Fruit fly (Drosophila melanogaster): ENCODE data around the gene CG8677.

The CG8677 gene

DNA sequence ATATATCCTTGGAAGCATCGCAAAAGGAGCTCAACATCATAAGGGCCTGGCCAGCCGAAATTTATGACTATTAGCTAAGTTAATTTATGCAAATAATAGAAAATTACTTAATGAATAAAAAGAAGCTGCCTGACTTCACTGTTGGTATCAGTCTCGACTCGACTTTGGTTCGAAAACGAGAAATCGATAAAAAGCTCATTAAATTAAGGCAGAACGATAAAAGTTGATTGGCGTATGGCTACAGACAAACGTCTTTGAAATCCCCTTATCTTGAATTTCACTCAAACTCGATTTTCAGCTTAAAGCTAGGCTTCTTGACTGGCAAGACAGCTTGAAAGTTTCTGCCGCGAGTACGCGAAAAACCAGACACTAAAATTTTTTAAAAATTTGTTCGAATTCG is 21.3 kb downstream of the CG8677 start:
- TF ChIP-seq CG9139 (GFP tag; optimal IDR thresholded peaks at IDR 0.05) = no peak
- TF ChIP-seq Eip78C (GFP tag) = peak; percentile 12
- TF ChIP-seq CG7368 (GFP tag; optimal IDR thresholded peaks at IDR 0.05) = no peak

DNA sequence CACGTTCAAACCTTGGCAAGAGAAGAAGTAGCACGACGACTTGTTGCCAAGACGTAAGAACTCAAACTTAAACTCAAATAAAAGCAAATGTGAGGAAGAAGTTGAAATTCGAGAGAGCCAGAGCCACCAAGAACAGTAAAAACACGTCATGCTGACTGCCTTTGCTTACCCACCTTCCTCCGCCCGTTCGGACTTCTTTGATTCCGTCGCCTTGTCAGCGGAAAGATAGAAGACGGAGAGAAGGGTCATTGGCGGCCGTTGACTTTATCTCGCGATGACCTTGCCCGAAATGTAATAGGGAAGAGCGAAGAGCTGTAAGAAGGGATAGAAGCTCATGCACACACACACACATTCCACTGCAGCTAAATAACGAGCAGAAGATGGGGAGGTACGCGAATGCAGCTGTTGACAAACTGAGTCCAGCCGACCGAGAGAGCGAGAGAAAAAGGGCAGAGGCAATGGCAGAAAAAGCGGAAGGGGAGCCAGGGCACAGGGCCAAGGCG is 22.9 kb downstream of the CG8677 start:
- TF ChIP-seq CG6854 (GFP tag; optimal IDR thresholded peaks at IDR 0.05) (peak; percentile 62), CG8632 (GFP tag; optimal IDR thresholded peaks at IDR 0.05) (no peak), Sox102F (GFP tag; optimal IDR thresholded peaks at IDR 0.05) (no peak), Eip75B (GFP tag; optimal IDR thresholded peaks at IDR 0.05) (peak; percentile 64), vri (GFP tag; optimal IDR thresholded peaks at IDR 0.05) (peak; percentile 20), Met (GFP tag; optimal IDR thresholded peaks at IDR 0.05) (no peak), dac (GFP tag; optimal IDR thresholded peaks at IDR 0.05) (no peak), CG16779 (tag; optimal IDR thresholded peaks at IDR 0.05) (no peak), CG15336 (GFP tag; IDR thresholded peaks at IDR 0.05) (no peak), CG10631 (GFP tag; optimal IDR thresholded peaks at IDR 0.05) (no peak), CG8119 (GFP tag; IDR thresholded peaks at IDR 0.05) (no peak), Sox15 (GFP tag; optimal IDR thresholded peaks at IDR 0.05) (no peak), ss (GFP tag; optimal IDR thresholded peaks at IDR 0.05) (peak in 1 of 2 experiments; percentile 39), Eip78C (GFP tag) (peak; percentile 69), CG3919 (GFP tag; optimal IDR thresholded peaks at IDR 0.05) (no peak), Lpt (GFP tag; optimal IDR thresholded peaks at IDR 0.05) (peak; percentile 58), CG3032 (tag; optimal IDR thresholded peaks at IDR 0.05) (no peak), OdsH (GFP tag; optimal IDR thresholded peaks at IDR 0.05) (no peak), spab (GFP tag; optimal IDR thresholded peaks at IDR 0.05) (no peak), CG32006 (GFP tag; optimal IDR thresholded peaks at IDR 0.05) (no peak), Smox (GFP tag; optimal IDR thresholded peaks at IDR 0.05) (no peak), CG6163 (GFP tag; IDR thresholded peaks at IDR 0.05) (no peak; the same call in 2 of the 3 replicates), CG11294 (GFP tag; IDR thresholded peaks at IDR 0.05) (no peak), Eip93F (GFP tag; optimal IDR thresholded peaks at IDR 0.05) (no peak), CG11762 (GFP tag; optimal IDR thresholded peaks at IDR 0.05; ENCODE audit: insufficient read depth) (no peak), Sox14 (GFP tag; optimal IDR thresholded peaks at IDR 0.05) (peak; percentile 37), CG1621 (tag; optimal IDR thresholded peaks at IDR 0.05) (peak; percentile 60), Hr38 (GFP tag; optimal IDR thresholded peaks at IDR 0.05) (no peak), CG31627 (GFP tag; optimal IDR thresholded peaks at IDR 0.05) (no peak), Ets96B (tag; optimal IDR thresholded peaks at IDR 0.05) (no peak), CG7368 (GFP tag; optimal IDR thresholded peaks at IDR 0.05) (no peak), dsx (GFP tag; optimal IDR thresholded peaks at IDR 0.05; ENCODE audit: poor library complexity, severe bottlenecking) (no peak), eg (GFP tag; IDR thresholded peaks at IDR 0.05) (no peak), Hr39 (GFP tag; optimal IDR thresholded peaks at IDR 0.05) (peak; percentile 72), svp (GFP tag) (peak; percentile 97), fd59A (GFP tag; optimal IDR thresholded peaks at IDR 0.05) (no peak), CG6792 (GFP tag; optimal IDR thresholded peaks at IDR 0.05) (no peak), acj6 (GFP tag; optimal IDR thresholded peaks at IDR 0.05) (no peak), achi (GFP tag; optimal IDR thresholded peaks at IDR 0.05) (no peak), pdm3 (GFP tag; optimal IDR thresholded peaks at IDR 0.05) (no peak), esn (GFP tag; optimal IDR thresholded peaks at IDR 0.05) (no peak), Hr4 (GFP tag; optimal IDR thresholded peaks at IDR 0.05) (no peak), CG34406 (GFP tag; optimal IDR thresholded peaks at IDR 0.05) (no peak), CG10669 (GFP tag; optimal IDR thresholded peaks at IDR 0.05) (no peak)

Measured in whole organism, prepupa.